Worm (Caenorhabditis elegans) whole organism, L1 larva: ENCODE measurements around the gene ndg-4.

Source experiments
- C16A3.4 ChIP-seq: fragments of 150-350 bp; optimal IDR thresholded peaks from 2 replicates; lab custom pipeline; 2014; ENCODE audit warnings: missing biosample characterization, missing genetic modification characterization
- F16B12.6 ChIP-seq: fragments of 150-350 bp; optimal IDR thresholded peaks from 2 replicates; lab custom pipeline; 2014; ENCODE audit warnings: missing biosample characterization, missing genetic modification characterization
- aly-2 ChIP-seq: fragments of 150-350 bp; optimal IDR thresholded peaks from 2 replicates; lab custom pipeline; 2014; ENCODE audit warnings: missing biosample characterization, missing genetic modification characterization
- blmp-1 ChIP-seq: fragments of 150-350 bp; optimal IDR thresholded peaks from 2 replicates; lab custom pipeline; 2014; ENCODE audit warnings: missing biosample characterization, missing genetic modification characterization
- ceh-88 ChIP-seq: fragments of 200-800 bp; sonication (Bioruptor generic); IDR thresholded peaks from 2 replicates; pipeline ENCODE4 v1.3.6; 2022; ENCODE audit warnings: missing genetic modification characterization, missing compliant biosample characterization
- ceh-90 ChIP-seq: sonication (generic microtip); optimal IDR thresholded peaks from 2 replicates; lab custom pipeline; 2016; ENCODE audit warnings: missing genetic modification characterization, missing compliant biosample characterization
- dpl-1 ChIP-seq, 3 experiments: fragments of 150-350 bp in 2 of 3; sonication (generic microtip) in 1 of 3; optimal IDR thresholded peaks; 2 replicates each; lab custom pipeline; 2014 to 2017; ENCODE audit warnings: missing biosample characterization in 3 of 3, missing genetic modification characterization in 3 of 3, missing genetic modification reagents in 3 of 3
- dsc-1 ChIP-seq: sonication (generic microtip); optimal IDR thresholded peaks from 2 replicates; lab custom pipeline; 2016; ENCODE audit warnings: mild to moderate bottlenecking, missing genetic modification characterization, missing compliant biosample characterization
- efl-1 ChIP-seq, 4 experiments: fragments of 150-350 bp; optimal IDR thresholded peaks in 3 of 4; peaks in 1 of 4; 1 replicate in 1 of 4; 2 replicates in 3 of 4; lab custom pipeline; 2014; ENCODE audit warnings: missing biosample characterization in 2 of 4, missing genetic modification characterization in 2 of 4, missing genetic modification reagents in 2 of 4
- elt-2 ChIP-seq: sonication (generic microtip); optimal IDR thresholded peaks from 2 replicates; lab custom pipeline; 2016; ENCODE audit warnings: missing genetic modification characterization, mild to moderate bottlenecking, inconsistent platforms, missing compliant biosample characterization, missing genetic modification reagents
- elt-3 ChIP-seq, 6 experiments: fragments of 150-350 bp in 1 of 6; sonication (generic microtip); optimal IDR thresholded peaks; 2 replicates each; lab custom pipeline; 2017 to 2018; ENCODE audit warnings: missing biosample characterization in 6 of 6, missing genetic modification characterization in 6 of 6, inconsistent platforms in 1 of 6
- fkh-10 ChIP-seq: sonication (generic microtip); optimal IDR thresholded peaks from 2 replicates; lab custom pipeline; 2017; ENCODE audit warnings: missing biosample characterization, missing genetic modification reagents, missing genetic modification characterization
- fkh-8 ChIP-seq: sonication (generic microtip); optimal IDR thresholded peaks from 2 replicates; lab custom pipeline; 2016; ENCODE audit warnings: mild to moderate bottlenecking, missing genetic modification characterization, missing compliant biosample characterization
- fos-1 ChIP-seq: fragments of 150-350 bp; optimal IDR thresholded peaks from 2 replicates; lab custom pipeline; 2014; ENCODE audit warnings: missing biosample characterization, missing genetic modification characterization
- grh-1 ChIP-seq: fragments of 200-800 bp; sonication (Bioruptor generic); IDR thresholded peaks from 2 replicates; pipeline ENCODE4 v1.3.6; 2022; ENCODE audit warnings: missing genetic modification reagents, missing genetic modification characterization, missing compliant biosample characterization
- irx-1 ChIP-seq: sonication (generic microtip); optimal IDR thresholded peaks from 2 replicates; lab custom pipeline; 2016; ENCODE audit warnings: missing genetic modification characterization, missing compliant biosample characterization
- isw-1 ChIP-seq: fragments of 200-800 bp; sonication (Bioruptor generic); IDR thresholded peaks from 2 replicates; pipeline ENCODE4 v1.3.6; 2022; ENCODE audit warnings: missing genetic modification characterization, missing compliant biosample characterization
- lin-13 ChIP-seq: fragments of 150-350 bp; optimal IDR thresholded peaks from 2 replicates; lab custom pipeline; 2014; ENCODE audit warnings: missing biosample characterization, missing genetic modification reagents, missing genetic modification characterization
- lin-14 ChIP-seq: fragments of 200-800 bp; sonication (Bioruptor generic); optimal IDR thresholded peaks from 2 replicates; lab custom pipeline; 2018; ENCODE audit warnings: mild to moderate bottlenecking, missing genetic modification characterization, moderate library complexity, missing compliant biosample characterization
- lin-35 ChIP-seq, 2 experiments: fragments of 150-350 bp; optimal IDR thresholded peaks; 2 replicates each; lab custom pipeline; 2014; ENCODE audit warnings: missing biosample characterization in 2 of 2, missing genetic modification characterization in 2 of 2, missing genetic modification reagents in 2 of 2
- lir-3 ChIP-seq: sonication (generic microtip); optimal IDR thresholded peaks from 2 replicates; lab custom pipeline; 2016; ENCODE audit warnings: mild to moderate bottlenecking, missing genetic modification characterization, moderate library complexity, missing compliant biosample characterization; ENCODE audit not compliant: poor library complexity
- lsy-2 ChIP-seq, 2 experiments: fragments of 150-350 bp; optimal IDR thresholded peaks; 2 replicates each; lab custom pipeline; 2014; ENCODE audit warnings: missing biosample characterization in 2 of 2, missing genetic modification characterization in 2 of 2
- mep-1 ChIP-seq: fragments of 150-350 bp; optimal IDR thresholded peaks from 2 replicates; lab custom pipeline; 2014; ENCODE audit warnings: missing biosample characterization, missing genetic modification characterization
- nhr-19 ChIP-seq: fragments of 200-800 bp; sonication (Bioruptor generic); conservative IDR thresholded peaks from 2 replicates; pipeline ENCODE4 v1.3.6; 2022; ENCODE audit warnings: missing genetic modification characterization, missing compliant biosample characterization
- nhr-20 ChIP-seq: sonication (generic microtip); optimal IDR thresholded peaks from 2 replicates; lab custom pipeline; 2016; ENCODE audit warnings: mild to moderate bottlenecking, missing genetic modification characterization, missing compliant biosample characterization
- nhr-47 ChIP-seq: sonication (generic microtip); optimal IDR thresholded peaks from 2 replicates; lab custom pipeline; 2016; ENCODE audit warnings: mild to moderate bottlenecking, missing genetic modification characterization, moderate library complexity, missing compliant biosample characterization
- nhr-71 ChIP-seq: sonication (generic microtip); optimal IDR thresholded peaks from 2 replicates; lab custom pipeline; 2016; ENCODE audit warnings: mild to moderate bottlenecking, missing genetic modification characterization, moderate library complexity, missing compliant biosample characterization
- nhr-85 ChIP-seq: sonication (generic microtip); peaks from one replicate; lab custom pipeline; 2016; ENCODE audit warnings: missing genetic modification characterization, inconsistent platforms, missing compliant biosample characterization
- nhr-90 ChIP-seq: sonication (generic microtip); optimal IDR thresholded peaks from 2 replicates; lab custom pipeline; 2016; ENCODE audit warnings: mild to moderate bottlenecking, missing genetic modification characterization, missing compliant biosample characterization; ENCODE audit not compliant: poor library complexity
- pqm-1 ChIP-seq: sonication (generic microtip); optimal IDR thresholded peaks from 3 replicates; lab custom pipeline; 2017; ENCODE audit warnings: missing biosample characterization, missing genetic modification characterization
- rnt-1 ChIP-seq: sonication (generic microtip); optimal IDR thresholded peaks from 2 replicates; lab custom pipeline; 2016; ENCODE audit warnings: mild to moderate bottlenecking, missing genetic modification characterization, moderate library complexity, missing compliant biosample characterization
- skn-1 ChIP-seq: fragments of 150-350 bp; optimal IDR thresholded peaks from 2 replicates; lab custom pipeline; 2014; ENCODE audit warnings: missing biosample characterization, missing genetic modification characterization
- snpc-4 ChIP-seq: fragments of 150-350 bp; optimal IDR thresholded peaks from 2 replicates; lab custom pipeline; 2014; ENCODE audit warnings: missing biosample characterization, missing genetic modification characterization
- snu-23 ChIP-seq: sonication (generic microtip); optimal IDR thresholded peaks from 2 replicates; lab custom pipeline; 2016; ENCODE audit warnings: missing genetic modification characterization, missing compliant biosample characterization
- sox-4 ChIP-seq: sonication (generic microtip); optimal IDR thresholded peaks from 2 replicates; lab custom pipeline; 2016; ENCODE audit warnings: missing genetic modification characterization, missing compliant biosample characterization
- swsn-7 ChIP-seq: sonication (generic microtip); optimal IDR thresholded peaks from 2 replicates; lab custom pipeline; 2016; ENCODE audit warnings: missing genetic modification characterization, missing compliant biosample characterization
- tbx-2 ChIP-seq: sonication (generic microtip); optimal IDR thresholded peaks from 2 replicates; lab custom pipeline; 2016; ENCODE audit warnings: missing genetic modification characterization, missing compliant biosample characterization
- unc-86 ChIP-seq: sonication (generic microtip); optimal IDR thresholded peaks from 2 replicates; lab custom pipeline; 2016; ENCODE audit warnings: missing genetic modification characterization, missing compliant biosample characterization
- vab-15 ChIP-seq: sonication (generic microtip); optimal IDR thresholded peaks from 2 replicates; lab custom pipeline; 2017; ENCODE audit warnings: missing genotype, mild to moderate bottlenecking, missing genetic modification characterization, missing compliant biosample characterization
- xbp-1 ChIP-seq: sonication (generic microtip); optimal IDR thresholded peaks from 2 replicates; lab custom pipeline; 2016; ENCODE audit warnings: missing genetic modification characterization, missing compliant biosample characterization
- zag-1 ChIP-seq: fragments of 150-350 bp; optimal IDR thresholded peaks from 2 replicates; lab custom pipeline; 2014; ENCODE audit warnings: missing biosample characterization, missing genetic modification characterization
- zip-4 ChIP-seq: fragments of 200-800 bp; sonication (Bioruptor generic); optimal IDR thresholded peaks from 2 replicates; lab custom pipeline; 2018; ENCODE audit warnings: mild to moderate bottlenecking, missing genetic modification characterization, moderate library complexity, missing compliant biosample characterization
- ztf-4 ChIP-seq: fragments of 150-350 bp; optimal IDR thresholded peaks from 2 replicates; lab custom pipeline; 2014; ENCODE audit warnings: missing biosample characterization, missing genetic modification characterization

The ndg-4 gene

ce11 chrIII:4414041-4414440 lies 53.1 kb downstream of the ndg-4 start:
- TF ChIP-seq tbx-2 (peak; percentile 33), elt-2 (peak; percentile 17), fos-1 (tag; lab: Kevin White, UChicago) (peak; percentile 11), snpc-4 (peak; percentile 98), zip-4 (GFP tag; lab: Kevin White, UChicago) (peak; percentile 53), C16A3.4 (tag; lab: Kevin White, UChicago) (peak; percentile 47), nhr-90 (tag; lab: Kevin White, UChicago) (peak; percentile 66), nhr-19 (GFP tag; lab: Robert Waterston, UW) (peak; percentile 86), irx-1 (tag; lab: Kevin White, UChicago) (peak; percentile 33), grh-1 (peak; percentile 47; the same call in 1 of the 2 replicates), ceh-88 (GFP tag; lab: Robert Waterston, UW) (0 out of 2 replicates have a peak, but pooled peaks have one; percentile 37), lin-35 (GFP tag; optimal IDR thresholded peaks at IDR 0.05; lab: Kevin White, UChicago) (peak; percentile 3 to 46), dsc-1 (peak; percentile 65), sox-4 (tag; lab: Kevin White, UChicago) (peak; percentile 13), snu-23 (GFP tag; lab: Kevin White, UChicago) (peak; percentile 55), efl-1 (optimal IDR thresholded peaks at IDR 0.05; lab: Kevin White, UChicago) (peak; percentile 37 to 54), efl-1 (GFP tag; optimal IDR thresholded peaks at IDR 0.05 in 1 of 2; lab: Kevin White, UChicago) (peak; percentile 37 to 91), fkh-8 (peak; percentile 55), ceh-90 (tag; lab: Kevin White, UChicago) (peak; percentile 4), dpl-1 (GFP tag; optimal IDR thresholded peaks at IDR 0.05; lab: Kevin White, UChicago) (peak; percentile 9 to 41 (median 39)), isw-1 (GFP tag; lab: Robert Waterston, UW) (peak; percentile 41), skn-1 (tag; lab: Kevin White, UChicago) (peak; percentile 33), F16B12.6 (peak; percentile 18), lin-13 (GFP tag; lab: Kevin White, UChicago) (peak; percentile 9), aly-2 (tag; lab: Kevin White, UChicago) (peak; percentile 5), nhr-47 (tag; lab: Kevin White, UChicago) (peak; percentile 82), lsy-2 (tag; optimal IDR thresholded peaks at IDR 0.05; lab: Kevin White, UChicago) (peak; percentile 40 to 51), elt-3 (tag; optimal IDR thresholded peaks at IDR 0.05; lab: Kevin White, UChicago) (peak in 1 of 6 experiments; percentile 16), ztf-4 (tag; lab: Kevin White, UChicago) (peak; percentile 34), nhr-71 (tag; lab: Kevin White, UChicago) (peak; percentile 73), swsn-7 (peak; percentile 65), rnt-1 (tag; lab: Kevin White, UChicago) (peak; percentile 23), lir-3 (tag; lab: Kevin White, UChicago) (peak; percentile 10), nhr-20 (tag; lab: Kevin White, UChicago) (peak; percentile 52), lin-14 (peak; percentile 67), mep-1 (peak; percentile 50), xbp-1 (peak; percentile 51), unc-86 (tag; lab: Kevin White, UChicago) (peak; percentile 16), nhr-85 (tag; lab: Kevin White, UChicago) (peak; percentile 81)

DNA sequence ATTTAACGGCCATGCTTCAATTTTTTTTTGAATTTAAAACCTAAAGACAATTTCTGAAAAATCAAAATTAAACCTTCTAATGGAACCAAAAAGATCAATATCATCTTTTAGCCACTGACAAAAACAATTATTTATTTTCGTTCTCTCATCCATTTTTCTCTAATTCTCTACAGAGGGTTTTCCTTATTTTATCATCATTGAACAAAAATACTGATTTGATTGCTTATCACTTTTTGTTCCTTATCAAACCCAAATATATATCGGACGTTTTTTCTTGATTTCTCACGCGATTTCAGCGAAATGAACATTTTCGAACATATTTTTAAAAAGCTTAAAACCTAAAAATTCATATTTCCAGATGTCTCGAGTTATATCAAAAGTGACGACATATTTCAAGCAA lies 54.1 kb downstream of the ndg-4 start, which contains the start of gene mpc-1:
Gene mpc-1, plus strand, starts transcription at position 359 of the 400 bp plus-strand sequence.
- TF ChIP-seq snu-23 (GFP tag; lab: Kevin White, UChicago) (peak; percentile 18), lsy-2 (tag; optimal IDR thresholded peaks at IDR 0.05; lab: Kevin White, UChicago) (peak; percentile 1 to 29), nhr-20 (tag; lab: Kevin White, UChicago) (peak; percentile 1), nhr-71 (tag; lab: Kevin White, UChicago) (peak; percentile 53), blmp-1 (tag; lab: Kevin White, UChicago) (peak; percentile 44), nhr-85 (tag; lab: Kevin White, UChicago) (peak; percentile 72), elt-2 (peak; percentile 86), pqm-1 (peak; percentile 53), lin-35 (GFP tag; optimal IDR thresholded peaks at IDR 0.05; lab: Kevin White, UChicago) (peak in 1 of 2 experiments; percentile 24), lin-14 (peak; percentile 54), vab-15 (tag; lab: Kevin White, UChicago) (no peak), fkh-10 (no peak), elt-3 (tag; optimal IDR thresholded peaks at IDR 0.05; lab: Kevin White, UChicago) (peak in 4 of 6 experiments; percentile 9 to 96 (median 52)), zag-1 (tag; lab: Kevin White, UChicago) (no peak), skn-1 (tag; lab: Kevin White, UChicago) (peak; percentile 25), nhr-19 (GFP tag; lab: Robert Waterston, UW) (0 out of 2 replicates have a peak, but pooled peaks have one; percentile 8)
